Worm (Caenorhabditis elegans) whole organism, dauer: ENCODE results near the gene C06E4.2.

Experiments used
- unc-62 ChIP-seq: sonication (generic microtip); optimal IDR thresholded peaks from 2 replicates; lab custom pipeline; 2017; ENCODE audit warnings: missing biosample characterization, missing genetic modification reagents, missing genetic modification characterization

C06E4.2 gene

ce11 chrIV:7310842-7311241, 34.1 kb downstream of the C06E4.2 start:
- no peak for TF ChIP-seq unc-62

DNA sequence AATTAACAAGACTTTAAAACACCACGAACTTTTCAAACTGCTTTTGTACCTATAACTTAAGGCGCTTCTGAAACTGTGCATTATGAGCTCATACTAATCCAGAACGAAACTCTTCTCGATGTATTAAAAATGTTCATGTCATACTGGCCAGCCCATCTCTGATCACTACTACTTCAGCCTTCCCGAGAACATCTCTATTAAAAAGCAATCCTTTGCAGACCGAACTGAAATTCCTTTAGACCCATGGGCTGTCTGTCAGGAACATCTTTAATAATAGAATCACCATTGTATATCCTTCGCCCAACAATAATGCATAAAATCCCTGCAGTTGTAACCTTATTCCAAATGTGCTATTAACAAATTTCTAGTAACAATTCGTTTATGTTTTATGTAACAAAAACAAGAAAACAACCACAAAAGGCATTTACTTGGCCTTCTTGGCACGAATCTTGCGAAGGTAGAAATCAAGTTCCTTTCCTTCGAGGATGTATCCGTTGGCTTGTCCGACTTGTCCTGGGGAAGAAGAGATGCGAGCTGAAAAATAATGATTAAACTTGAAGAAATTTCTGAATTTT, 35.9 kb downstream of the C06E4.2 start:
- TF ChIP-seq unc-62, result no peak

DNA sequence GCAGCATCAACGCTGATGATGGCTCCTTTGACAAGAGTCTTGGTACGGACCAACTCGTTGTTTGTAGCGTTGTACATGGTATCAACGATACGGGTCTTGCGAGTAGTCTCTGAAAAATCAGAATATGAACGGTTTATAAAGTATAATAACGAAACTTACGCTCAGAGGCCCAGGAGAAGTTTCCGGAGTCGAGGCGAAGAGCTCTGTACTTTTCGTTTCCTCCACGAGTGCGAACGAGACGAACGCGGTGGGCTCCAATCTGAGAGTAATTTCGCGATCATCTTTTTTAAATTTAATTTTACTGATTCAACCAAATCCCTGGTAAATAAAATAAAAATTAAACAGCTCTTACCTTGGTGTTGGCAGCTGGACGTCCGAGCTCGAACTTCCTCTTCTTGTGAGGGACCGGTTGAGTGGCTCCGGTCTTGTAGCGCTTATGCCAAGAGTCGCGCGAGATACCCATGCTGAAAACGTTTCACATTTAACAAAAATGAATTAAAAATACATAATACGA, 36.7 kb downstream of the C06E4.2 start, which contains the start of gene rps-8:
TSS of gene rps-8 (minus strand) at position 464 of the 514 bp plus-strand sequence.
- no peak for TF ChIP-seq unc-62

DNA sequence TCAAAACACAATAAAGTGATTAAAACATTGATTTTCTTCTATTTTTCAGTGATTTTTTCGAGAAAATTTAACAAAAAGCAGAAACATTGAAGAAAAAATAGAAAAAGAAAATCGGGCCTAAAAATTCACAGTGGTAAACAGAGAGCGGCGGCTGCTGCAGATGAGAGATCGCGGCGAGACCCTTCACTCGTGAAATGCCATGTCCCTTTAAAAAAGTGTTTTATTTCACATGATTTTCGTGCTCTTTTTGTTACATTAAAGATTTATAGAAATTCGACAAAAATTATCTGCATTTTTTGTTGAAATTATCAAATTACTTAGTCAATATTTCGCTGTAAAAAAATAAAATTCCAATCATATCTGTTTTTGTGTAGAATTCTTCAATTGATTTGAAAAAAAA, 37.2 kb downstream of the C06E4.2 start:
- TF ChIP-seq unc-62, result no peak

DNA sequence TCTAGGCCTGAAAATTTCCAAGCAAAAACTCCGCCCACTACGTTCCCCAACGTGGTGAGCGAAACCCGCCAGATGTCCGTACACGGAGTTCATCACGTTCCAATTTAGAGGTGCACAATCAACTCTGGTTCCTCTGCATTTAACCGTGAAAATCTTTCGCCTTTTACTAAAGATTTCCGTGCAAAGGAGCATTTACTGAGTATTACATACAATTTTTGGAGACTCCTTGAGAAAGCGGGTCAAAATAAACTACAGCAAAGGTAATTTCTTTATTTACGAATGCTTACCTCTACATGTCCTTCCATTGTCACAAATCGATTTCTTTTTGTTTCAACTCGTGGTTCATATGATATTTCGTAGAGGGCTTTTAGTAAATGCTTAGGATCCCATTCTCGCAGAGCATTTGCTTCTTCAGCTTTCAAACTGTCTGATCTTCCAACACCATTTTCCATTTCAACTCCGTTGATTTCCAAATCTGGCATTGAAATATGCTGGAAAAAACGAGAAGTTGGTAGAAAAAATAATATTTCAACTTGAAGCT, 39.9 kb downstream of the C06E4.2 start, which contains the start of gene F42C5.9:
TSS of gene F42C5.9 (minus strand) at position 491 of the 541 bp plus-strand sequence.
- no peak for TF ChIP-seq unc-62

DNA sequence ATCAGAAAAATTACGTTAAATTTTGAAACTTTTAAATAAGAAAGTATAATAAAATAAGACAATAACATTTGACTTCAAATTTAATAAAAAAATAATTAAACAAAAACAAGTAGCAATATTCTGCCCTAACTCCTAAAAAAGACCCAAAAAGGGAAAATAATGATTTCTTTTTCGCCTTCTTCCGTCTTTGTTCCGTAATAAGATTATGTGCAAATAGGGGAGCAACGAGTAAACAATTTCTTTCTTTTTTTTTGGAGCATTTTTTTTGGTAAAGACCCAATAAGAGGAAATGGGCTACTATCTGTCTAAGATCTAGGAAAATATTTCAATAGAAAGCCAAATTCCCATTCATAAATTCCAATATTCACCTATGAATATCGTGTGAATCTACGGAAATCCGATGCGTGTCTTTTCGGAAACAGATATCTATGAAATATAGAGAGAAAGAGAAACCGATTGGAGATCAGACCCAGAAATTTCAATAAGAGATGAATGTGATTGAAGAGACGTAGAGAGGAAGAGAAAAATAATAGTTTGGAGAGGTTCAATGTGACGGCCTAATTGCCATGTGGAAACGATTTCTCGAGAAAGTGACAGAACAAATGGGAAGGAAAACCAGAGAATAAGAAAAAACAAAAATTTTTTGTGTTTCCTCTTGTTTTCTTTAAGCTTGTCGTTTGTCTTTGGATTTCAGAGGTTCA, 41.2 kb downstream of the C06E4.2 start:
- no peak for TF ChIP-seq unc-62

DNA sequence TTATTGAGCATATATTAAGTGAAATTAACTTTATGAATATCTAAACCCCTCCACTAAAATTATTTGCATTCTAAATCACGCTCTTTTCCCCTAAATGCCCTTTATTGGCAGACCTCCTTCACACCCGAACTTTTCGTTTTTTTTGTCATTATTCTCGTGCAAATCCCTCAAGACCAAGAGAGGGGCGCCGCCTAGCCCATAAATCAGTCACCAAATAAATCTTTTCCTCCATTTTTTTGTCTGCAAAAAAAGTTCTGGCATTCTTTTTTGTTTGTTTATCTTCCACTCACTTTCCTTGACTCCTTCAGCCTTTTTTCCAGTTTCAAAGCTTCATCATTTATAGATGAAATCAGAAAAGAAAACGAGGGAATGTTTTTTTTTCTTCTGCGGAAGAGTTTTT, 42.1 kb downstream of the C06E4.2 start:
- no peak for TF ChIP-seq unc-62

DNA sequence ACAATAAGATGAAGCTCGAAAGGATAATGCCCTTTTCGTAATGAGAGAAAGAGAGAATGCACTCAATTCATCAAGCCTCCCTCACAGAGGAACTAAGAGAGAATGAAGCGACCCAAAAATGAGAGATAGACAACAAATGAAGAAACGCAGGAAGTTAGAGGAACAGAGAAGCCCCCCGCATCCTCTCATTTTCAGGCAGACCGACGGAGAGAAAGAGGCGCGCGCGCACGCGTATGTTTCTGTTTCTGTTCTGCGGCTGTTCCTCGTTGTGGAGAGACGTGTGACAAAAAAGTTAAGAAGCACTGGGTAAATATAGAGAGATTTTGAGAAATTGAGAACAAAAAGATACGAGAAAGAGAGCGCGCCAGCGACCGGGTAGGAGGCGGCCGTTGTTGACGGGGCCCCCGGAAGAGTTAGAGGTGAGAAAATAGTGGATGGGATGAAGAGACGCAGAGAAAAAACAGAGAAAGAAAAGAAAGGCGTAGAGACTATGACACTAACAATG, 43.2 kb downstream of the C06E4.2 start:
- no peak for TF ChIP-seq unc-62

- no peak for TF ChIP-seq unc-62
These were observed 43.9 kb downstream of the C06E4.2 start for ce11 chrIV:7320688-7321087.

- TF ChIP-seq unc-62, result no peak
These were observed 47.1 kb downstream of the C06E4.2 start for ce11 chrIV:7323904-7324303.

- TF ChIP-seq unc-62, result no peak
These were observed 48.2 kb downstream of the C06E4.2 start for ce11 chrIV:7324913-7325312.

DNA sequence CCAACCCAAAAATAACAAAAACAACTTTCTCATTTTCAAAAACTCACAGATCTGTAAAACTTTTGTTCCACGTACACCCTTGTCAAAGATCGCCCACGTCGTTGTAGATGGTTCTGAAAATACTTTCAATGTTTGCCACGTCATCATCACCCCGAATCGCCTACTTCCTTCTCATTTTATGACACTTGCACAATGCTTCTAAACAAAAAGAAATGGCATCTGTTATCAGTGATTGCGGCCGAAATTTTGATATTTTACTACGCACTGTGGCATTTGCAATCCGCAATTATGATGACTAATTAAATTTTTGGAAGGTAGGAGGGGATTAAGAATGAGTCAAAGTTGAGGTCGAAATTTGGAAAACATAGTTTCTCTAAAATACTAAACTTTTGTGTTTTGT, 48.9 kb downstream of the C06E4.2 start:
- no peak for TF ChIP-seq unc-62

DNA sequence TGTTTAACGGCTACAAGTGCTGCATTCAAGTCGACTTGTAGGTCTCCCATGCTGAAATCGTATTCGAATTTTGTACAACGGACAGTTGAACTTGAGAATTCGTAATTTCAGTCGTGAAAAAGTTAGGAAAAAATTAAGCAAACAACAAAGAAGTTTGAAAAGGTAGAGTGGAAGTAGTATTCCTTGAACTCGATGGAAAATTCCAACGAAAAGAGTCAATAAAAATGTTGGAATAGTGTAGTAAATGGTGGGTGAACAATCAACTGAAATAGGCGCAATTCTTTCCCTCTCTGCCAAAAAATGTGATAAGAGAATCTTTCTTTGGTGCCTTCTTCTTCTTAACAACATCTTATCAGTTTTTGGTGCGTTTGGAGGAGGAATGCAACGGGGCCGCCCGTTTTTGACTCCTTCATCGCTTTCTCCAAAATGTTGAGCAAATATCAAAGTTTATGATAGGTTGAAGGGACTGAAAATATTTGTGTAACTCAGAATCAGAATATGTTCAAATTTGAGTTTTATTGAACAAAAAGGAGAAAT, 49.9 kb downstream of the C06E4.2 start, which contains the start of gene ifo-1:
TSS of gene ifo-1 (minus strand) at position 51 of the 537 bp plus-strand sequence.
- no peak for TF ChIP-seq unc-62

DNA sequence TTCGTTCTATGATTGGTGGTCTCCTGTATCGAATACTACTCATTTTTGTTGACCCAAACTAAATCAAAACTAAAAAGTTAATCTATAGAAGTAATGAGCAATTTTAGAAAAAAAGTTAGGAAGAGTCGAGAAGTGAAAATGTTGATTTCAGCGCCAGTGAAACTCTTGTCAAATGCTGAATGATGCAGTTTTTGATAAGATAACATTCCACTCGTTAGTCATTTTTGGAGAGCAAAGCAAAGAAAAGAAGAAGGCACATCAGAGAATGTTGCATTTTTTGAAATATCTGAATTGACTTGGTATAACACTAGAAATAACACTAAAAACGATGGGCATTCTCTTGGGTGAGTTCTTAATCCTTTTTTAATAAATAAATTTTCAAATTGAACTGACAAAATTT, 52.2 kb downstream of the C06E4.2 start, which contains the start of gene sqst-2:
TSS of gene sqst-2 (minus strand) at position 58 of the 400 bp plus-strand sequence.
- TF ChIP-seq unc-62, result no peak

DNA sequence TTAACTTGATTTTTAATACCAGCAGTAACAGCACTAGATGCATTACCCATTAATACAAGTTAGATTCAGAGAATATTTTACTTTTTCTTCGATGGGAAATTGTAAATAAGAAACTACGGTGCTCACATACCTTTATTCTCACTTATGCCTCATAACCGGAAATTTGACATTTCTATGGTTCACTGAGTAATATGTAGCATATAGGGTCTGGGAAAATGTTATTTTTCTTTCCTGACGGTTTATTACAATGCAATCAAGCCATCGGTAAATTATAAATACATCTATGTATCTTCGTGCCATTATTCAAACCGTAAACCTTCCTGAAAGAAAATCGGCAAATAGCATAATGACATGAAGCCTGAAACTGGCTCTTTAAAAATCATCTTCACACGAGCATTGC, 55.9 kb downstream of the C06E4.2 start, which contains the start of gene ocr-4:
TSS of gene ocr-4 (minus strand) at position 101 of the 400 bp plus-strand sequence.
- no peak for TF ChIP-seq unc-62
